Worm (Caenorhabditis elegans): ENCODE results near the gene C03B8.3.

The C03B8.3 gene

ce11 chrIII:7711908-7712359 lies at the start of gene C03B8.3:
Gene C03B8.3 (plus strand): TSS chrIII:7712309.
- TF ChIP-seq ceh-48 (tag; optimal IDR thresholded peaks at IDR 0.05) (no peak), ceh-22 (tag; optimal IDR thresholded peaks at IDR 0.05) (no peak)

- no peak for TF ChIP-seq ceh-2 (tag; optimal IDR thresholded peaks at IDR 0.05)
- TF ChIP-seq zip-5 (tag; optimal IDR thresholded peaks at IDR 0.05): no peak
- no peak for TF ChIP-seq pax-1 (tag; optimal IDR thresholded peaks at IDR 0.05)
- TF ChIP-seq ttx-3 (tag; optimal IDR thresholded peaks at IDR 0.05): no peak
- TF ChIP-seq C08G9.2 (tag; optimal IDR thresholded peaks at IDR 0.05): no peak
Measured at ce11 chrIII:7665928-7666327, 46.2 kb upstream of the C03B8.3 start.

ce11 chrIII:7672411-7672810 lies 39.7 kb upstream of the C03B8.3 start:
- TF ChIP-seq unc-42 (tag; optimal IDR thresholded peaks at IDR 0.05) (no peak), pha-4 (tag; optimal IDR thresholded peaks at IDR 0.05) (no peak), unc-3 (GFP tag; conservative IDR thresholded peaks at IDR 0.05) (no peak), unc-3 (tag; optimal IDR thresholded peaks at IDR 0.05) (no peak), npax-4 (tag; optimal IDR thresholded peaks at IDR 0.05) (no peak), ets-4 (tag; optimal IDR thresholded peaks at IDR 0.05) (no peak), syd-9 (tag; optimal IDR thresholded peaks at IDR 0.05) (no peak), odd-2 (tag; optimal IDR thresholded peaks at IDR 0.05) (no peak), mec-3 (tag; optimal IDR thresholded peaks at IDR 0.05; ENCODE audit: borderline replicate concordance) (no peak), nfya-1 (tag; optimal IDR thresholded peaks at IDR 0.05) (no peak), ceh-45 (GFP tag; IDR thresholded peaks at IDR 0.05) (no peak), lim-6 (tag; optimal IDR thresholded peaks at IDR 0.05) (no peak), ceh-31 (tag; optimal IDR thresholded peaks at IDR 0.05) (no peak), elt-4 (tag; optimal IDR thresholded peaks at IDR 0.05) (no peak), fax-1 (tag; optimal IDR thresholded peaks at IDR 0.05) (no peak), dve-1 (tag; optimal IDR thresholded peaks at IDR 0.05) (no peak), ceh-6 (GFP tag; optimal IDR thresholded peaks at IDR 0.05) (no peak), eyg-1 (tag; optimal IDR thresholded peaks at IDR 0.05) (no peak), ttx-3 (tag; optimal IDR thresholded peaks at IDR 0.05) (no peak)

- no peak for TF ChIP-seq K09A11.1 (tag; optimal IDR thresholded peaks at IDR 0.05; ENCODE audit: insufficient read depth)
- TF ChIP-seq ets-4 (tag; optimal IDR thresholded peaks at IDR 0.05): no peak
- TF ChIP-seq C38D4.7 (GFP tag; optimal IDR thresholded peaks at IDR 0.05): no peak
- no peak for TF ChIP-seq unc-55 (GFP tag; optimal IDR thresholded peaks at IDR 0.05)
- TF ChIP-seq elt-2 (tag; optimal IDR thresholded peaks at IDR 0.05): no peak
- no peak for TF ChIP-seq gmeb-2 (tag; optimal IDR thresholded peaks at IDR 0.05)
- no peak for TF ChIP-seq pha-2 (tag; optimal IDR thresholded peaks at IDR 0.05)
- TF ChIP-seq rnt-1 (tag; optimal IDR thresholded peaks at IDR 0.05): no peak
- TF ChIP-seq pha-4 (tag; optimal IDR thresholded peaks at IDR 0.05): no peak
- no peak for TF ChIP-seq ahr-1 (tag; optimal IDR thresholded peaks at IDR 0.05)
- no peak for TF ChIP-seq pax-1 (tag; optimal IDR thresholded peaks at IDR 0.05)
- TF ChIP-seq sox-4 (tag; optimal IDR thresholded peaks at IDR 0.05): no peak
- no peak for TF ChIP-seq ceh-18 (tag; optimal IDR thresholded peaks at IDR 0.05)
- no peak for TF ChIP-seq ref-2 (tag; optimal IDR thresholded peaks at IDR 0.05)
- TF ChIP-seq tbx-2 (tag; optimal IDR thresholded peaks at IDR 0.05): no peak
- no peak for TF ChIP-seq fkh-6 (tag; optimal IDR thresholded peaks at IDR 0.05)
- TF ChIP-seq unc-42 (tag; optimal IDR thresholded peaks at IDR 0.05): no peak
- TF ChIP-seq npax-4 (tag; optimal IDR thresholded peaks at IDR 0.05): no peak
- TF ChIP-seq ceh-9 (tag; optimal IDR thresholded peaks at IDR 0.05): no peak
Measured at ce11 chrIII:7692287-7692686, 19.8 kb upstream of the C03B8.3 start.
